Worm (Caenorhabditis elegans) whole organism, L2 larva: ENCODE measurements around the gene dpy-1.

Experiments used
- R02D3.7 ChIP-seq: fragments of 150-350 bp; optimal IDR thresholded peaks from 2 replicates; lab custom pipeline; 2014; ENCODE audit warnings: missing biosample characterization, missing genetic modification characterization
- mdl-1 ChIP-seq, 2 experiments: fragments of 150-350 bp in 1 of 2; sonication (generic microtip) in 1 of 2; optimal IDR thresholded peaks; 2 replicates each; lab custom pipeline; 2017; ENCODE audit warnings: missing biosample characterization in 2 of 2, missing genetic modification characterization in 2 of 2
- nhr-11 ChIP-seq: fragments of 150-350 bp; optimal IDR thresholded peaks from 2 replicates; lab custom pipeline; 2014; ENCODE audit warnings: missing biosample characterization, missing genetic modification characterization
- unc-39 ChIP-seq: fragments of 150-350 bp; optimal IDR thresholded peaks from 2 replicates; lab custom pipeline; 2014; ENCODE audit warnings: missing biosample characterization, missing genetic modification characterization
- ztf-1 ChIP-seq: fragments of 200-800 bp; sonication (Bioruptor generic); conservative IDR thresholded peaks from 2 replicates; pipeline ENCODE4 v1.3.6; 2022; ENCODE audit warnings: missing genetic modification characterization, missing compliant biosample characterization

ce11 chrIII:2060068-2060467 is 12.3 kb upstream of the dpy-1 start:
- TF ChIP-seq mdl-1 (tag; optimal IDR thresholded peaks at IDR 0.05; lab: Kevin White, UChicago) (no peak), R02D3.7 (tag; lab: Kevin White, UChicago) (no peak), nhr-11 (tag; lab: Kevin White, UChicago) (no peak), ztf-1 (GFP tag; lab: Robert Waterston, UW) (no peak), unc-39 (no peak)
